Worm (Caenorhabditis elegans): ENCODE measurements around the gene usp-39.
"Not testable (repeated sequence)": the region's sequence is repeated elsewhere in the genome, so short reads cannot be mapped to it uniquely, and the experiment has no call there.

DNA sequence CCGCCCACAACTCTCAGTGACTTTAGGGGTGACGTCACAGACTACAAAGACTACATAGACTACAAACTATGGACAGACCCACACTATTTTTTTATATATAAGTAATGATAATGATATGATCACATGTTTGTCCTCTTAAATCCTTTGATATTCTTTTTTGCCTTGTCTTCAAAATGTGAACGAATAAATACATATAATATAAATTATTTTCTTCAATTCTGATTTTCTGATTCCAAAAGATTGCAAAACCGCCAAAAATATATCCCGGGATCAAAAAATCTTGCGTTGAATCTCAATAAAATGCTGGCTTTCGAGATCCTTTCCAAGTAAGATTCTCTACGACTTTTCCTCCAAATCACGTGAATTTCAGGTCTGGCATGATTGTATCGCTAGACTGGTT, 35.1 kb downstream of the usp-39 start, which contains the start of gene F33H12.1:
- not testable (repeated sequence) for TF ChIP-seq dve-1 (tag; optimal IDR thresholded peaks at IDR 0.05); ama-1 (optimal IDR thresholded peaks at IDR 0.05); elt-2 (tag; optimal IDR thresholded peaks at IDR 0.05); C38D4.7 (GFP tag; optimal IDR thresholded peaks at IDR 0.05); pha-4 (tag; optimal IDR thresholded peaks at IDR 0.05); pqm-1 (tag; optimal IDR thresholded peaks at IDR 0.05); hlh-30 (tag; optimal IDR thresholded peaks at IDR 0.05; ENCODE audit: insufficient read depth); odd-2 (tag; optimal IDR thresholded peaks at IDR 0.05); ceh-45 (GFP tag; IDR thresholded peaks at IDR 0.05); ztf-16 (tag; optimal IDR thresholded peaks at IDR 0.05); C08G9.2 (tag; optimal IDR thresholded peaks at IDR 0.05)

Data from whole organism, late embryonic.